Worm (Caenorhabditis elegans): Measurements from ENCODE around the gene nhr-283.

The nhr-283 gene

DNA sequence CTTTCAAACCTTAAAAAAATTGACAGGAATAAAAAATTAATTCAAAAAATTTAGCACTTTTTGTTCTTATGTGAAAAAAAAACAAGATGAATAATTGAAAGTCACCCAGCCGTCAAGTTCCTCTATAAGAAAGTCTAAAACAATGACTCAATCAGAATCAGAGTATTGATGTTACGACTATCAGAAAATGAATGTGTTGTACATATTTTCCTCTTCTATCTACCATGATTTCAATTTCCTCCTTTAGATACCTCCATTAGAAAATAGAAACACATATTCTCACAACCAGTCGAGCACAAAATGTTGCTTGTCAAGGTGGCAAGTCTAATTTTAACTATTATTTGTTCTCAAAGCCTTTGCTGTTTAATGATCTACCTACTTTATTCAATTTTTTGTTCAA lies 43.4 kb upstream of the nhr-283 start, which contains the start of gene srbc-48:
Gene srbc-48, plus strand, starts transcription at position 301 of the 400 bp plus-strand sequence.
- TF ChIP-seq nhr-129 (tag; optimal IDR thresholded peaks at IDR 0.05) (no peak), dmd-4 (tag; optimal IDR thresholded peaks at IDR 0.05) (no peak), Y55F3AM.14 (GFP tag; optimal IDR thresholded peaks at IDR 0.05) (no peak), R02D3.7 (tag; optimal IDR thresholded peaks at IDR 0.05) (no peak), unc-55 (GFP tag; optimal IDR thresholded peaks at IDR 0.05) (no peak), lin-39 (tag; optimal IDR thresholded peaks at IDR 0.05) (no peak), crh-2 (tag; optimal IDR thresholded peaks at IDR 0.05) (no peak), nhr-11 (tag; optimal IDR thresholded peaks at IDR 0.05) (no peak), alr-1 (tag; optimal IDR thresholded peaks at IDR 0.05) (no peak), gmeb-1 (tag; optimal IDR thresholded peaks at IDR 0.05) (no peak), ztf-4 (tag; optimal IDR thresholded peaks at IDR 0.05) (no peak), zag-1 (tag; optimal IDR thresholded peaks at IDR 0.05) (no peak), ceh-16 (tag; optimal IDR thresholded peaks at IDR 0.05) (no peak), elt-3 (tag; optimal IDR thresholded peaks at IDR 0.05) (no peak), nhr-237 (tag; optimal IDR thresholded peaks at IDR 0.05) (no peak), unc-62 (GFP tag; optimal IDR thresholded peaks at IDR 0.05) (no peak), ceh-82 (tag; optimal IDR thresholded peaks at IDR 0.05) (no peak), nhr-23 (tag; optimal IDR thresholded peaks at IDR 0.05) (no peak), mdl-1 (tag; optimal IDR thresholded peaks at IDR 0.05) (no peak)

DNA sequence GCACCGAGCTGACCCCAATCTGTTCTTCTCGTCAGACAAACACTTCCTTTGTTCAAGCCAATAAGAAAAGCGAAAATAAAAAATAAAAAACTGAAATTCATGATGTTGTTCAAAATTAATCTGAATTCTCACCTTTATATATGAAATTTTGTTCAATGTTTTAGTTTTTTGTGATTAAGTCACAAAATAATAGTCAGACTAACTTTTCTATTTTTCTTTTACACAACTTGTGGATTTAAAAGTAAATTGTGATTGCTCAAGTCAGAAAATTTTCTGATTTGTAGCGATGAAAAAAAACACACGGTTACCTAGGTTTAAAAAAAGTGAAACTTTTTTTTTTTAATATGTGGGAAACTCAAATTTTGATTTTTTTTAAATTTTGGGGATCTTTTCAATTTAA lies 41.2 kb upstream of the nhr-283 start, which contains the start of gene abf-3:
Gene abf-3, minus strand, starts transcription at position 101 of the 400 bp plus-strand sequence.
- no peak for TF ChIP-seq nhr-237 (tag; optimal IDR thresholded peaks at IDR 0.05)
- no peak for TF ChIP-seq lin-13 (GFP tag; optimal IDR thresholded peaks at IDR 0.05)
- TF ChIP-seq snpc-4 (tag; optimal IDR thresholded peaks at IDR 0.05): no peak
- TF ChIP-seq ZK546.5 (tag; optimal IDR thresholded peaks at IDR 0.05): no peak
- no peak for TF ChIP-seq mdl-1 (tag; optimal IDR thresholded peaks at IDR 0.05)
- no peak for TF ChIP-seq nhr-129 (tag; optimal IDR thresholded peaks at IDR 0.05)
- no peak for TF ChIP-seq ceh-16 (tag; optimal IDR thresholded peaks at IDR 0.05)
- TF ChIP-seq nhr-25 (tag; optimal IDR thresholded peaks at IDR 0.05): no peak
- no peak for TF ChIP-seq fos-1 (tag; optimal IDR thresholded peaks at IDR 0.05)
- TF ChIP-seq nhr-10 (tag; optimal IDR thresholded peaks at IDR 0.05): no peak
- TF ChIP-seq dmd-4 (tag; optimal IDR thresholded peaks at IDR 0.05): no peak
- TF ChIP-seq nhr-77 (tag; optimal IDR thresholded peaks at IDR 0.05): no peak
- TF ChIP-seq aly-2 (tag; optimal IDR thresholded peaks at IDR 0.05): no peak
- TF ChIP-seq peb-1 (tag; optimal IDR thresholded peaks at IDR 0.05): no peak
- TF ChIP-seq unc-39 (tag; optimal IDR thresholded peaks at IDR 0.05): no peak
- TF ChIP-seq blmp-1 (tag; optimal IDR thresholded peaks at IDR 0.05; ENCODE audit: insufficient read depth): no peak
- no peak for TF ChIP-seq nhr-23 (tag; optimal IDR thresholded peaks at IDR 0.05)

DNA sequence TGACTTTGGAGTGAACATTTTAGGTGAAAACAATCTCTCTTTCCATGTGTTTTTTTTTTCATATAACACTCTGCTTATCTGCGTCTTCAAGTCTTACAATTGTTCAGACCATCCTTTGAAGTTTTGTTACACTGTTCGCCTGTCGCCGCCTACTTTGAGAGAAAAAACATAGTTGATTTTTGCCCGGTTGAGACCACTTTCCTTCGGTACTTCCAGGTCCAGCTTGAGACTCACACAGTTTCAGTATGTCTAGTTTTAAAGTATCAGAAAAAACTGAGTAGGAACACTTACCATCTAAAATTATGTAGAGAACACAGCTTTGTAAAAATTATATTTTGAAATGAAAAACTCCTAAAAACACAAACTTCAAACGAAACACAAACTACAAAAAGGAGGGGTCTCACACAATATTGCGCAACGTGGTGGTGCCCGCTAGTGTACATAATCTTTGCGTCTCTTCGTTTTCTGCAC lies 39.4 kb upstream of the nhr-283 start, which contains the start of the genes fbxa-69 and F54B8.4:
Gene fbxa-69, minus strand, starts transcription at position 10 of the 471 bp plus-strand sequence.
Gene F54B8.4, plus strand, starts transcription at position 421 of the 471 bp plus-strand sequence.
- TF ChIP-seq mbf-1 (tag; optimal IDR thresholded peaks at IDR 0.05) (no peak), blmp-1 (tag; optimal IDR thresholded peaks at IDR 0.05; ENCODE audit: insufficient read depth) (peak; percentile 40), nhr-25 (tag; optimal IDR thresholded peaks at IDR 0.05) (no peak), unc-39 (tag; optimal IDR thresholded peaks at IDR 0.05) (no peak), lin-13 (GFP tag; optimal IDR thresholded peaks at IDR 0.05) (no peak), ama-1 (optimal IDR thresholded peaks at IDR 0.05) (no peak), nhr-12 (tag; optimal IDR thresholded peaks at IDR 0.05) (no peak), aly-2 (tag; optimal IDR thresholded peaks at IDR 0.05) (no peak), sma-3 (GFP tag; optimal IDR thresholded peaks at IDR 0.05) (no peak), egl-27 (tag; optimal IDR thresholded peaks at IDR 0.05) (no peak), snpc-4 (tag; optimal IDR thresholded peaks at IDR 0.05) (no peak), sma-9 (GFP tag; optimal IDR thresholded peaks at IDR 0.05) (peak; percentile 22), sma-9 (tag; optimal IDR thresholded peaks at IDR 0.05) (no peak), F13H6.1 (tag; optimal IDR thresholded peaks at IDR 0.05) (no peak), nhr-21 (tag; optimal IDR thresholded peaks at IDR 0.05) (no peak), nhr-23 (tag; optimal IDR thresholded peaks at IDR 0.05) (no peak), crh-2 (tag; optimal IDR thresholded peaks at IDR 0.05) (no peak), nhr-129 (tag; optimal IDR thresholded peaks at IDR 0.05) (peak; percentile 48), skn-1 (tag; optimal IDR thresholded peaks at IDR 0.05) (no peak)
